Fruit fly (Drosophila melanogaster): ENCODE measurements around the gene CG15760.
A peak's percentile ranks its signal among the peaks of the same experiment; 100 is the strongest.

The CG15760 gene

DNA sequence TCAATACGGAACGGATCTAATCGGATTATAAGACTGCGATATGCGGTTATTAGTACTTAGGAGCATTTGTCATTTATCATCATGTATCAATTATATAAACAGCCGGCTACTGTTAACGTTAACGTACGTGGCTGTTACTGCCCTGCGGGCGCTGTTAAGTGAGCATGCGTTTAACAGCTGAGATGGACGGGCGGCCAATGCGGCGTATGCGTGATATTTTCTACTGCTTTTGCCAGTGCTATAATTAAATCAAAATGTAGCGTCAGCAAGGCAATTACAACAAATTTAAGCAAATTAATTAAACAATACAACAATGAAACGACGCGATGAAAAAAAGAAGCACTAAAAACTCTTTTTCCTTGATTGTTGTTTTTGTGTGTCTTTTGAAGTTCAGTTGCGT is 31.9 kb upstream of the CG15760 start:
- TF ChIP-seq CG11247 (GFP tag; IDR thresholded peaks at IDR 0.05) (no peak), Nf-YA (GFP tag; IDR thresholded peaks at IDR 0.05) (no peak), sima (GFP tag; optimal IDR thresholded peaks at IDR 0.05) (no peak), CG11696 (GFP tag; IDR thresholded peaks at IDR 0.05) (no peak), Camta (GFP tag; optimal IDR thresholded peaks at IDR 0.05) (no peak), CG7372 (GFP tag; IDR thresholded peaks at IDR 0.05) (peak; percentile 80), CG2678 (tag; optimal IDR thresholded peaks at IDR 0.05) (no peak), kni (GFP tag; optimal IDR thresholded peaks at IDR 0.05) (no peak), Rx (GFP tag; IDR thresholded peaks at IDR 0.05) (no peak), ttk (GFP tag; IDR thresholded peaks at IDR 0.05) (no peak), Aef1 (GFP tag; IDR thresholded peaks at IDR 0.05) (no peak), CG7987 (GFP tag; optimal IDR thresholded peaks at IDR 0.05) (peak; percentile 61), chn (GFP tag; optimal IDR thresholded peaks at IDR 0.05) (no peak), sna (GFP tag; IDR thresholded peaks at IDR 0.05; ENCODE audit: partially characterized antibody) (no peak), CG17829 (tag; optimal IDR thresholded peaks at IDR 0.05) (no peak), amos (GFP tag; IDR thresholded peaks at IDR 0.05; ENCODE audit: partially characterized antibody) (no peak), pzg (GFP tag; optimal IDR thresholded peaks at IDR 0.05) (no peak), Oaz (GFP tag; IDR thresholded peaks at IDR 0.05) (no peak), Hmx (GFP tag; optimal IDR thresholded peaks at IDR 0.05) (no peak), pita (GFP tag; optimal IDR thresholded peaks at IDR 0.05) (no peak), CG9817 (tag; optimal IDR thresholded peaks at IDR 0.05) (no peak), da (GFP tag; optimal IDR thresholded peaks at IDR 0.05) (no peak), CG15073 (GFP tag; optimal IDR thresholded peaks at IDR 0.05) (no peak), CG18011 (GFP tag; optimal IDR thresholded peaks at IDR 0.05) (no peak), chinmo (GFP tag; IDR thresholded peaks at IDR 0.05; ENCODE audit: partially characterized antibody) (0 out of 4 replicates have a peak, but pooled peaks have one; percentile 55), Mad (GFP tag; optimal IDR thresholded peaks at IDR 0.05) (no peak), Pdp1 (GFP tag; optimal IDR thresholded peaks at IDR 0.05) (peak in 1 of 2 experiments; percentile 75), emc (GFP tag; optimal IDR thresholded peaks at IDR 0.05) (no peak), Ets97D (GFP tag; optimal IDR thresholded peaks at IDR 0.05) (no peak), CG6791 (GFP tag; IDR thresholded peaks at IDR 0.05; ENCODE audit: partially characterized antibody) (no peak), Med (GFP tag) (peak; percentile 46), Dp (GFP tag; optimal IDR thresholded peaks at IDR 0.05) (no peak)

DNA sequence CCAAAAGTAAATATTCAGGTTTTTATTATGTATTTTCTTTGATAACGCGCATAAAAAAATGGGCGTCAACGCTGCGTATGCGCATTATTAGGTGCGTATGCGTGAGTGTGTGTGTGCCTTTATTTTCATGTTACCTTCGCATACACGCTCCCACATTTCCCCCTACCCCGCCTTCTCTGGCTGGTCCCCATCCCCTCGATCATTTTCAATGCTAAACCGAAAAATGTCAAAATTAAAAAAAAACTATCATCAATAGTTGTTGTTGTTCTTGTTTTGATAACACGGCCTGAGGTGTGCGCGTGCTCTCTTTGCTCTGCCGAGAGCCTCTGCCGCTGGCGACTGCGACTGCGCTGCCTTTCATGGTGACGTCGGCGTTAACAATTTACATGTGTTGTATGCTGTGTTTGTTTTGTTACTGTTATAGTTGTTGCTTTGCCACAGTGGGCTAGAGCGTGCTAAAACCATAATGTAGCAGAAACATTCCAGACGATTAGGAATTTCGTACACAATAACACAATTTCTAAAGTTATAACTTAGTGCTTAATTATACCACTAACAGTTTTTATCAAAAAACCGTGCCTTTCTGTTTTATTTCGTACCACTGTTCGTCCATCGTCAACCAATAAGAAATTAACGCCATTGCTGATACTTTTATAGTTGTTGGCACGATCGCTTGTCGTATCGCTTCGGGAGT is 29.4 kb upstream of the CG15760 start:
- TF ChIP-seq NK7.1 (GFP tag; optimal IDR thresholded peaks at IDR 0.05) (peak; percentile 98), Hmx (GFP tag; optimal IDR thresholded peaks at IDR 0.05) (peak; percentile 92), CG1602 (GFP tag; optimal IDR thresholded peaks at IDR 0.05) (peak; percentile 98), gcm (GFP tag; optimal IDR thresholded peaks at IDR 0.05) (peak; percentile 98), run (tag; optimal IDR thresholded peaks at IDR 0.05) (peak; percentile 99), CkIIα-i1 (GFP tag; IDR thresholded peaks at IDR 0.05) (peak; percentile 96), chinmo (GFP tag; IDR thresholded peaks at IDR 0.05; ENCODE audit: partially characterized antibody) (peak; percentile 83; the same call in 1 of the 4 replicates), ken (GFP tag; IDR thresholded peaks at IDR 0.05) (peak; percentile 99), CG14441 (GFP tag; IDR thresholded peaks at IDR 0.05) (peak; percentile 99), HLHmδ (GFP tag; optimal IDR thresholded peaks at IDR 0.05) (no peak), CG1792 (GFP tag; optimal IDR thresholded peaks at IDR 0.05) (peak; percentile 98), BtbVII (GFP tag; optimal IDR thresholded peaks at IDR 0.05) (peak; percentile 98), abd-A (tag; optimal IDR thresholded peaks at IDR 0.05) (peak; percentile 99), CG12236 (GFP tag; optimal IDR thresholded peaks at IDR 0.05) (peak; percentile 99), CG2678 (tag; optimal IDR thresholded peaks at IDR 0.05) (peak; percentile 99), pros (GFP tag; optimal IDR thresholded peaks at IDR 0.05) (peak; percentile 66), Nf-YB (GFP tag; optimal IDR thresholded peaks at IDR 0.05) (peak; percentile 95), ci (GFP tag; IDR thresholded peaks at IDR 0.05) (peak; percentile 99), Pdp1 (GFP tag; optimal IDR thresholded peaks at IDR 0.05) (peak; percentile 98 to 99), E2f1 (GFP tag; IDR thresholded peaks at IDR 0.05) (peak; percentile 99), CG12104 (GFP tag; optimal IDR thresholded peaks at IDR 0.05) (peak; percentile 98), lbe (GFP tag; optimal IDR thresholded peaks at IDR 0.05) (peak; percentile 84)
